Worm (Caenorhabditis elegans) whole organism, early embryonic: ENCODE data around the gene F53A2.1.

Experiments used
- B0310.2 ChIP-seq: sonication (generic microtip); optimal IDR thresholded peaks from 2 replicates; lab custom pipeline; 2016; ENCODE audit warnings: mild to moderate bottlenecking, missing genetic modification characterization, missing compliant biosample characterization
- F13C5.2 ChIP-seq: sonication (generic microtip); optimal IDR thresholded peaks from 2 replicates; lab custom pipeline; 2017; ENCODE audit warnings: mild to moderate bottlenecking, missing genetic modification characterization, inconsistent platforms, missing compliant biosample characterization
- aly-1 ChIP-seq: sonication (generic microtip); optimal IDR thresholded peaks from 2 replicates; lab custom pipeline; 2016; ENCODE audit warnings: missing genetic modification characterization, missing compliant biosample characterization
- ama-1 ChIP-seq: fragments of 150-350 bp; optimal IDR thresholded peaks from 2 replicates; lab custom pipeline; 2014
- ceh-13 ChIP-seq: fragments of 200-800 bp; sonication (Bioruptor generic); optimal IDR thresholded peaks from 2 replicates; lab custom pipeline; 2018; ENCODE audit warnings: mild to moderate bottlenecking, missing genetic modification characterization, missing compliant biosample characterization
- ceh-36 ChIP-seq: sonication (generic microtip); optimal IDR thresholded peaks from 2 replicates; lab custom pipeline; 2016; ENCODE audit warnings: missing genetic modification characterization, inconsistent platforms, missing compliant biosample characterization
- ets-7 ChIP-seq: sonication (generic microtip); optimal IDR thresholded peaks from 2 replicates; lab custom pipeline; 2016; ENCODE audit warnings: missing genotype, missing genetic modification characterization, missing compliant biosample characterization
- flt-1 ChIP-seq: fragments of 200-800 bp; sonication (Bioruptor generic); IDR thresholded peaks from 2 replicates; pipeline ENCODE4 v1.3.6; 2022; ENCODE audit warnings: missing genetic modification characterization, missing compliant biosample characterization
- hmbx-1 ChIP-seq: sonication (generic microtip); optimal IDR thresholded peaks from 2 replicates; lab custom pipeline; 2016; ENCODE audit warnings: mild to moderate bottlenecking, missing genetic modification characterization, missing compliant biosample characterization
- hmg-4 ChIP-seq: fragments of 200-800 bp; sonication (Bioruptor generic); optimal IDR thresholded peaks from 2 replicates; lab custom pipeline; 2018; ENCODE audit warnings: mild to moderate bottlenecking, missing genetic modification characterization, missing compliant biosample characterization
- hnd-1 ChIP-seq: sonication (generic microtip); optimal IDR thresholded peaks from 2 replicates; lab custom pipeline; 2016; ENCODE audit warnings: missing genetic modification characterization, missing compliant biosample characterization
- pes-1 ChIP-seq: fragments of 200-800 bp; sonication (Bioruptor generic); IDR thresholded peaks from 2 replicates; pipeline ENCODE4 v1.3.6; 2022; ENCODE audit warnings: missing genetic modification reagents, missing genetic modification characterization, missing compliant biosample characterization
- scrt-1 ChIP-seq: fragments of 200-800 bp; sonication (Bioruptor generic); IDR thresholded peaks from 2 replicates; pipeline ENCODE4 v1.3.6; 2022; ENCODE audit warnings: missing genetic modification characterization, missing compliant biosample characterization
- sea-1 ChIP-seq: fragments of 200-800 bp; sonication (Bioruptor generic); conservative IDR thresholded peaks from 2 replicates; pipeline ENCODE4 v1.3.6; 2022; ENCODE audit warnings: missing genetic modification characterization, missing compliant biosample characterization
- tbx-11 ChIP-seq: fragments of 200-800 bp; sonication (Bioruptor generic); IDR thresholded peaks from 2 replicates; pipeline ENCODE4 v1.3.6; 2022; ENCODE audit warnings: missing genetic modification characterization, missing compliant biosample characterization
- tbx-37 ChIP-seq: fragments of 200-800 bp; sonication (Bioruptor generic); conservative IDR thresholded peaks from 2 replicates; pipeline ENCODE4 v1.3.6; 2022; ENCODE audit warnings: missing genetic modification reagents, missing genetic modification characterization, missing compliant biosample characterization
- tra-4 ChIP-seq: sonication (generic microtip); optimal IDR thresholded peaks from 2 replicates; lab custom pipeline; 2017; ENCODE audit warnings: missing genetic modification characterization, missing compliant biosample characterization

F53A2.1 gene

ce11 chrIII:13339672-13340071 is 15.0 kb upstream of the F53A2.1 start, which contains the start of gene F53A2.3:
F53A2.3 (minus strand) TSS chrIII:13339772.
- TF ChIP-seq hmbx-1 (tag; lab: Kevin White, UChicago): no peak
- no peak for TF ChIP-seq sea-1 (GFP tag; lab: Robert Waterston, UW)
- no peak for TF ChIP-seq hnd-1 (tag; lab: Kevin White, UChicago)
- no peak for TF ChIP-seq ceh-36 (tag; lab: Kevin White, UChicago)
- no peak for TF ChIP-seq ama-1 (lab: Kevin White, UChicago)
- no peak for TF ChIP-seq tra-4
- no peak for TF ChIP-seq B0310.2
- no peak for TF ChIP-seq hmg-4
- no peak for TF ChIP-seq aly-1 (tag; lab: Kevin White, UChicago)
- TF ChIP-seq pes-1 (GFP tag; lab: Robert Waterston, UW): no peak
- no peak for TF ChIP-seq tbx-11
- no peak for TF ChIP-seq tbx-37 (GFP tag; lab: Robert Waterston, UW)
- TF ChIP-seq ceh-13 (GFP tag; lab: Kevin White, UChicago): no peak
- no peak for TF ChIP-seq ets-7
- no peak for TF ChIP-seq scrt-1 (GFP tag; lab: Robert Waterston, UW)
- no peak for TF ChIP-seq flt-1
- no peak for TF ChIP-seq F13C5.2 (tag; lab: Kevin White, UChicago)

- no peak for TF ChIP-seq ceh-13 (GFP tag; lab: Kevin White, UChicago)
- TF ChIP-seq tbx-11: no peak
- no peak for TF ChIP-seq flt-1
- no peak for TF ChIP-seq tbx-37 (GFP tag; lab: Robert Waterston, UW)
- TF ChIP-seq hmbx-1 (tag; lab: Kevin White, UChicago): no peak
- no peak for TF ChIP-seq hnd-1 (tag; lab: Kevin White, UChicago)
- no peak for TF ChIP-seq F13C5.2 (tag; lab: Kevin White, UChicago)
Observed at ce11 chrIII:13333754-13334153, 9.1 kb upstream of the F53A2.1 start, which contains the start of gene sdz-20. sdz-20 (plus strand) TSS chrIII:13334054.

ce11 chrIII:13328911-13329310 is 4.3 kb upstream of the F53A2.1 start:
- TF ChIP-seq tbx-11 (no peak), ceh-36 (tag; lab: Kevin White, UChicago) (no peak), ceh-13 (GFP tag; lab: Kevin White, UChicago) (no peak), tbx-37 (GFP tag; lab: Robert Waterston, UW) (no peak), hnd-1 (tag; lab: Kevin White, UChicago) (no peak), tra-4 (no peak), flt-1 (no peak), ama-1 (lab: Kevin White, UChicago) (no peak), ets-7 (no peak), B0310.2 (no peak), scrt-1 (GFP tag; lab: Robert Waterston, UW) (no peak)

- TF ChIP-seq ets-7 (no peak), flt-1 (no peak), F13C5.2 (tag; lab: Kevin White, UChicago) (no peak), hnd-1 (tag; lab: Kevin White, UChicago) (no peak), tbx-11 (no peak), hmbx-1 (tag; lab: Kevin White, UChicago) (no peak), aly-1 (tag; lab: Kevin White, UChicago) (no peak), hmg-4 (no peak), ceh-13 (GFP tag; lab: Kevin White, UChicago) (no peak), scrt-1 (GFP tag; lab: Robert Waterston, UW) (no peak), B0310.2 (no peak)
Observed at ce11 chrIII:13322578-13322977, 2.1 kb downstream of the F53A2.1 start, which contains the start of gene F53A2.11. F53A2.11 (minus strand) TSS chrIII:13322678.

ce11 chrIII:13317383-13317911 is 7.2 kb downstream of the F53A2.1 start:
- TF ChIP-seq B0310.2 (no peak), hnd-1 (tag; lab: Kevin White, UChicago) (no peak), tbx-11 (no peak), F13C5.2 (tag; lab: Kevin White, UChicago) (no peak), hmbx-1 (tag; lab: Kevin White, UChicago) (no peak), flt-1 (no peak), tra-4 (no peak), ceh-36 (tag; lab: Kevin White, UChicago) (no peak), tbx-37 (GFP tag; lab: Robert Waterston, UW) (no peak), ceh-13 (GFP tag; lab: Kevin White, UChicago) (no peak), aly-1 (tag; lab: Kevin White, UChicago) (no peak), hmg-4 (no peak), sea-1 (GFP tag; lab: Robert Waterston, UW) (no peak), pes-1 (GFP tag; lab: Robert Waterston, UW) (no peak), ets-7 (no peak), ama-1 (lab: Kevin White, UChicago) (no peak)

ce11 chrIII:13316935-13317334 is 7.7 kb downstream of the F53A2.1 start:
- TF ChIP-seq tra-4: no peak
- no peak for TF ChIP-seq hmbx-1 (tag; lab: Kevin White, UChicago)
- TF ChIP-seq B0310.2: no peak
- TF ChIP-seq tbx-37 (GFP tag; lab: Robert Waterston, UW): no peak
- TF ChIP-seq scrt-1 (GFP tag; lab: Robert Waterston, UW): no peak
- TF ChIP-seq pes-1 (GFP tag; lab: Robert Waterston, UW): no peak
- no peak for TF ChIP-seq ama-1 (lab: Kevin White, UChicago)
- no peak for TF ChIP-seq hmg-4
- TF ChIP-seq ets-7: no peak
- no peak for TF ChIP-seq sea-1 (GFP tag; lab: Robert Waterston, UW)
- TF ChIP-seq aly-1 (tag; lab: Kevin White, UChicago): no peak
- TF ChIP-seq ceh-13 (GFP tag; lab: Kevin White, UChicago): no peak
- TF ChIP-seq flt-1: no peak
- TF ChIP-seq hnd-1 (tag; lab: Kevin White, UChicago): no peak
- no peak for TF ChIP-seq ceh-36 (tag; lab: Kevin White, UChicago)
- TF ChIP-seq tbx-11: no peak
- no peak for TF ChIP-seq F13C5.2 (tag; lab: Kevin White, UChicago)

ce11 chrIII:13315071-13315470 is 9.6 kb downstream of the F53A2.1 start, which contains the start of gene dph-7:
dph-7 (plus strand) TSS chrIII:13315123.
- TF ChIP-seq ets-7 (no peak), tra-4 (no peak), tbx-11 (no peak), F13C5.2 (tag; lab: Kevin White, UChicago) (no peak), scrt-1 (GFP tag; lab: Robert Waterston, UW) (no peak), hmbx-1 (tag; lab: Kevin White, UChicago) (no peak), ama-1 (lab: Kevin White, UChicago) (no peak), sea-1 (GFP tag; lab: Robert Waterston, UW) (no peak)
